Fruit fly (Drosophila melanogaster) whole organism, prepupa: Measurements from ENCODE around the gene Mst87F.

Source experiments
- CG4318 ChIP-seq: fragments of 200-800 bp; sonication (Bioruptor generic); optimal IDR thresholded peaks from 3 replicates; lab custom pipeline; 2017; ENCODE audit warnings: missing biosample characterization, mild to moderate bottlenecking, missing genetic modification characterization
- CG6854 ChIP-seq: fragments of 200-800 bp; sonication (Bioruptor generic); optimal IDR thresholded peaks from 2 replicates; lab custom pipeline; 2017; ENCODE audit warnings: missing biosample characterization, mild to moderate bottlenecking, missing genetic modification characterization
- CG8319 ChIP-seq: fragments of 200-800 bp; sonication (Bioruptor generic); optimal IDR thresholded peaks from 3 replicates; lab custom pipeline; 2016; ENCODE audit warnings: missing biosample characterization, missing genetic modification characterization
- Hr38 ChIP-seq: sonication (Bioruptor generic); optimal IDR thresholded peaks from 2 replicates; lab custom pipeline; 2016; ENCODE audit warnings: missing biosample characterization, missing genetic modification characterization
- net ChIP-seq: fragments of 200-800 bp; sonication (Bioruptor generic); optimal IDR thresholded peaks from 3 replicates; lab custom pipeline; 2016; ENCODE audit warnings: missing biosample characterization, missing genetic modification characterization

- TF ChIP-seq CG6854 (GFP tag; lab: Kevin White, UChicago): no peak
- no peak for TF ChIP-seq Hr38 (GFP tag; lab: Kevin White, UChicago)
- no peak for TF ChIP-seq net (GFP tag; lab: Kevin White, UChicago)
- no peak for TF ChIP-seq CG4318 (GFP tag; lab: Kevin White, UChicago)
- TF ChIP-seq CG8319 (GFP tag; lab: Kevin White, UChicago): no peak
Observed at dm6 chr3R:13796607-13797246, 31.1 kb downstream of the Mst87F start.
